Fruit fly (Drosophila melanogaster) whole organism, embryonic: Measurements from ENCODE around the gene CG17329.

Source experiments
- Atf6 ChIP-seq: fragments of 200-800 bp; sonication (Bioruptor generic); IDR thresholded peaks from 2 replicates; pipeline ENCODE4 v1.3.6; 2022; ENCODE audit warnings: missing biosample characterization, missing genetic modification characterization
- Blimp-1 ChIP-seq: fragments of 200-800 bp; sonication (Bioruptor generic); optimal IDR thresholded peaks from 3 replicates; lab custom pipeline; 2018; ENCODE audit warnings: missing biosample characterization, missing genetic modification characterization, mild to moderate bottlenecking, moderate library complexity, missing genetic modification reagents
- C15 ChIP-seq: fragments of 200-800 bp; sonication (Bioruptor generic); IDR thresholded peaks from 3 replicates; pipeline ENCODE4 v1.3.6; 2022; ENCODE audit warnings: missing biosample characterization, missing genetic modification characterization
- CG10654 ChIP-seq: fragments of 200-800 bp; sonication (Bioruptor generic); optimal IDR thresholded peaks from 2 replicates; lab custom pipeline; 2016; ENCODE audit warnings: missing biosample characterization, missing genetic modification characterization
- CG11695 ChIP-seq: fragments of 200-800 bp; sonication (Bioruptor generic); IDR thresholded peaks from 3 replicates; pipeline ENCODE4 v1.3.6; 2022; ENCODE audit warnings: missing biosample characterization, missing genetic modification characterization
- CG12744 ChIP-seq: fragments of 200-800 bp; sonication (Bioruptor generic); optimal IDR thresholded peaks from 2 replicates; lab custom pipeline; 2016; ENCODE audit warnings: missing biosample characterization, missing genetic modification characterization
- CG16813 ChIP-seq: fragments of 200-800 bp; sonication (Bioruptor generic); IDR thresholded peaks from 3 replicates; pipeline ENCODE4 v1.3.6; 2022; ENCODE audit warnings: missing biosample characterization, missing genetic modification characterization; ENCODE audit not compliant: partially characterized antibody
- CG17612 ChIP-seq: fragments of 200-800 bp; sonication (Bioruptor generic); IDR thresholded peaks from 2 replicates; pipeline ENCODE4 v1.3.6; 2022; ENCODE audit warnings: missing biosample characterization, missing genetic modification characterization
- CG18476 ChIP-seq: fragments of 200-800 bp; sonication (Bioruptor generic); optimal IDR thresholded peaks from 2 replicates; lab custom pipeline; 2016; ENCODE audit warnings: missing biosample characterization, mild to moderate bottlenecking, missing genetic modification characterization
- CG33213 ChIP-seq: fragments of 200-800 bp; sonication (Bioruptor generic); optimal IDR thresholded peaks from 3 replicates; lab custom pipeline; 2016; ENCODE audit warnings: missing biosample characterization, missing genetic modification characterization
- CG43689 ChIP-seq: fragments of 200-800 bp; sonication (Bioruptor generic); IDR thresholded peaks from 2 replicates; pipeline ENCODE4 v1.3.6; 2022; ENCODE audit warnings: missing biosample characterization, missing genetic modification characterization
- CG6765 ChIP-seq: fragments of 200-800 bp; sonication (Bioruptor generic); optimal IDR thresholded peaks from 3 replicates; lab custom pipeline; 2017; ENCODE audit warnings: missing biosample characterization, mild to moderate bottlenecking, missing genetic modification characterization
- CG7372 ChIP-seq: fragments of 200-800 bp; sonication (Bioruptor generic); IDR thresholded peaks from 2 replicates; pipeline ENCODE4 v1.3.6; 2022; ENCODE audit warnings: missing biosample characterization, missing genetic modification characterization
- CG8478 ChIP-seq: fragments of >200 bp; optimal IDR thresholded peaks from 2 replicates; lab custom pipeline; 2018
- CG8924 ChIP-seq: fragments of 200-800 bp; optimal IDR thresholded peaks from 3 replicates; lab custom pipeline; 2019; ENCODE audit warnings: missing biosample characterization, mild to moderate bottlenecking, missing genetic modification characterization, moderate library complexity
- CG9609 ChIP-seq: fragments of 200-800 bp; sonication (Bioruptor generic); optimal IDR thresholded peaks from 3 replicates; lab custom pipeline; 2016; ENCODE audit warnings: missing biosample characterization, missing genetic modification characterization
- CHES-1-like ChIP-seq: fragments of 200-800 bp; sonication (Bioruptor generic); optimal IDR thresholded peaks from 2 replicates; lab custom pipeline; 2016; ENCODE audit warnings: missing biosample characterization, missing genetic modification characterization
- CTCF ChIP-seq: fragments of 200-800 bp; sonication (Bioruptor generic); optimal IDR thresholded peaks from 2 replicates; lab custom pipeline; 2017; ENCODE audit warnings: missing biosample characterization, mild to moderate bottlenecking, missing genetic modification characterization, moderate library complexity
- Dip3 ChIP-seq: fragments of 200-800 bp; sonication (Bioruptor generic); optimal IDR thresholded peaks from 3 replicates; lab custom pipeline; 2016; ENCODE audit warnings: missing biosample characterization, missing genetic modification characterization
- E2f2 ChIP-seq: fragments of 200-800 bp; sonication (Bioruptor generic); IDR thresholded peaks from 2 replicates; pipeline ENCODE4 v1.3.6; 2022; ENCODE audit warnings: missing biosample characterization, missing genetic modification characterization
- GATAe ChIP-seq: fragments of 200-800 bp; sonication (Bioruptor generic); conservative IDR thresholded peaks from 2 replicates; pipeline ENCODE4 v1.3.6; 2022; ENCODE audit warnings: missing biosample characterization, missing genetic modification characterization
- Gug ChIP-seq: fragments of 200-800 bp; sonication (Bioruptor generic); IDR thresholded peaks from 4 replicates; pipeline ENCODE4 v1.3.6; 2022; ENCODE audit warnings: missing biosample characterization, missing genetic modification characterization
- HHEX ChIP-seq: fragments of 200-800 bp; sonication (Bioruptor generic); optimal IDR thresholded peaks from 3 replicates; lab custom pipeline; 2017; ENCODE audit warnings: missing biosample characterization, mild to moderate bottlenecking, missing genetic modification characterization, missing genetic modification reagents
- HLH54F ChIP-seq: fragments of 200-800 bp; sonication (Bioruptor generic); optimal IDR thresholded peaks from 3 replicates; lab custom pipeline; 2016; ENCODE audit warnings: missing biosample characterization, missing genetic modification characterization
- Hmr ChIP-seq: fragments of 200-800 bp; sonication (Bioruptor generic); optimal IDR thresholded peaks from 3 replicates; lab custom pipeline; 2017; ENCODE audit warnings: mild to moderate bottlenecking, missing biosample characterization, missing genetic modification reagents, missing genetic modification characterization
- NFAT ChIP-seq: fragments of 200-800 bp; sonication (Bioruptor generic); IDR thresholded peaks from 2 replicates; pipeline ENCODE4 v1.3.6; 2022; ENCODE audit warnings: missing biosample characterization, missing genetic modification characterization
- Oli ChIP-seq: fragments of 200-800 bp; sonication (Bioruptor generic); optimal IDR thresholded peaks from 2 replicates; lab custom pipeline; 2018; ENCODE audit warnings: missing biosample characterization, mild to moderate bottlenecking, missing genetic modification characterization, moderate library complexity
- Pdp1 ChIP-seq, 2 experiments: fragments of 200-800 bp; sonication (Bioruptor generic); optimal IDR thresholded peaks; 3 replicates each; lab custom pipeline; 2016; ENCODE audit warnings: missing biosample characterization in 2 of 2, missing genetic modification characterization in 2 of 2, mild to moderate bottlenecking in 1 of 2, moderate library complexity in 1 of 2
- Side ChIP-seq: fragments of 200-800 bp; sonication (Bioruptor generic); optimal IDR thresholded peaks from 2 replicates; lab custom pipeline; 2016; ENCODE audit warnings: missing biosample characterization, missing genetic modification characterization
- Sin3A ChIP-seq: fragments of >200 bp; optimal IDR thresholded peaks from 2 replicates; lab custom pipeline; 2018
- Usf ChIP-seq: fragments of 200-800 bp; sonication (Bioruptor generic); optimal IDR thresholded peaks from 2 replicates; lab custom pipeline; 2017; ENCODE audit warnings: missing genotype, missing biosample characterization, missing genetic modification characterization
- Xrp1 ChIP-seq: fragments of 200-800 bp; sonication (Bioruptor generic); IDR thresholded peaks from 2 replicates; pipeline ENCODE4 v1.3.6; 2022; ENCODE audit warnings: missing biosample characterization, missing genetic modification characterization
- bab2 ChIP-seq: fragments of 200-800 bp; sonication (Bioruptor generic); optimal IDR thresholded peaks from 2 replicates; lab custom pipeline; 2016; ENCODE audit warnings: missing biosample characterization, missing genetic modification characterization
- dati ChIP-seq: fragments of 200-800 bp; sonication (Bioruptor generic); IDR thresholded peaks from 2 replicates; pipeline ENCODE4 v1.3.6; 2022; ENCODE audit warnings: missing biosample characterization, missing genetic modification characterization
- emc ChIP-seq: fragments of 200-800 bp; sonication (Bioruptor generic); optimal IDR thresholded peaks from 2 replicates; lab custom pipeline; 2016; ENCODE audit warnings: missing biosample characterization, missing genetic modification characterization
- gfzf ChIP-seq: fragments of 200-800 bp; sonication (Bioruptor generic); optimal IDR thresholded peaks from 2 replicates; lab custom pipeline; 2016; ENCODE audit warnings: missing biosample characterization, mild to moderate bottlenecking, missing genetic modification characterization, moderate library complexity
- gt ChIP-seq: fragments of 200-800 bp; sonication (Bioruptor generic); IDR thresholded peaks from 2 replicates; pipeline ENCODE4 v1.3.6; 2022; ENCODE audit warnings: missing biosample characterization, missing genetic modification characterization
- inv ChIP-seq: fragments of 200-800 bp; sonication (Bioruptor generic); IDR thresholded peaks from 2 replicates; pipeline ENCODE4 v1.3.6; 2022; ENCODE audit warnings: missing biosample characterization, missing genetic modification characterization; ENCODE audit not compliant: partially characterized antibody
- jing ChIP-seq: fragments of 200-800 bp; sonication (Bioruptor generic); optimal IDR thresholded peaks from 2 replicates; lab custom pipeline; 2018; ENCODE audit warnings: missing biosample characterization, mild to moderate bottlenecking, missing genetic modification characterization
- lab ChIP-seq: fragments of 200-800 bp; sonication (Bioruptor generic); optimal IDR thresholded peaks from 3 replicates; lab custom pipeline; 2017; ENCODE audit warnings: missing biosample characterization, missing genetic modification characterization, mild to moderate bottlenecking, moderate library complexity, missing genetic modification reagents
- lbe ChIP-seq: fragments of 200-800 bp; sonication (Bioruptor generic); optimal IDR thresholded peaks from 2 replicates; lab custom pipeline; 2016; ENCODE audit warnings: missing biosample characterization, mild to moderate bottlenecking, missing genetic modification characterization
- mirr ChIP-seq: fragments of 200-800 bp; sonication (Bioruptor generic); optimal IDR thresholded peaks from 3 replicates; lab custom pipeline; 2018; ENCODE audit warnings: missing biosample characterization, mild to moderate bottlenecking, missing genetic modification characterization
- pan ChIP-seq, 4 experiments: fragments of >200 bp in 3 of 4; fragments of 200-800 bp in 1 of 4; sonication (Bioruptor generic) in 1 of 4; optimal IDR thresholded peaks in 3 of 4; IDR thresholded peaks in 1 of 4; 2 replicates each; pipeline versions ENCODE4 v1.3.6 to Lab custom; 2017 to 2022; ENCODE audit warnings: missing biosample characterization in 2 of 4, missing genetic modification characterization in 2 of 4, mixed read lengths in 1 of 4
- pnt ChIP-seq: fragments of 200-800 bp; sonication (Bioruptor generic); optimal IDR thresholded peaks from 3 replicates; lab custom pipeline; 2016; ENCODE audit warnings: missing biosample characterization, missing genetic modification characterization
- schlank ChIP-seq: fragments of 200-800 bp; sonication (Bioruptor generic); optimal IDR thresholded peaks from 2 replicates; lab custom pipeline; 2018; ENCODE audit warnings: missing biosample characterization, mild to moderate bottlenecking, missing genetic modification characterization
- sob ChIP-seq: fragments of 200-800 bp; sonication (Bioruptor generic); IDR thresholded peaks from 2 replicates; pipeline ENCODE4 v1.3.6; 2022; ENCODE audit warnings: missing biosample characterization, missing genetic modification characterization
- sqz ChIP-seq: fragments of 200-800 bp; sonication (Bioruptor generic); optimal IDR thresholded peaks from 3 replicates; lab custom pipeline; 2018; ENCODE audit warnings: missing biosample characterization, mild to moderate bottlenecking, missing genetic modification characterization
- sug ChIP-seq: fragments of 200-800 bp; optimal IDR thresholded peaks from 2 replicates; lab custom pipeline; 2019; ENCODE audit warnings: missing biosample characterization, mild to moderate bottlenecking, missing genetic modification characterization, moderate library complexity
- tll ChIP-seq, 2 experiments: fragments of 200-800 bp in 1 of 2; fragments of >200 bp in 1 of 2; sonication (Bioruptor generic) in 1 of 2; optimal IDR thresholded peaks; 2 replicates each; lab custom pipeline; 2017 to 2019; ENCODE audit warnings: missing biosample characterization in 2 of 2, missing genetic modification characterization in 2 of 2, mild to moderate bottlenecking in 1 of 2, moderate library complexity in 1 of 2
- tna ChIP-seq: fragments of 200-800 bp; sonication (Bioruptor generic); IDR thresholded peaks from 2 replicates; pipeline ENCODE4 v1.3.6; 2022; ENCODE audit warnings: missing biosample characterization, missing genetic modification characterization; ENCODE audit not compliant: partially characterized antibody
- vnd ChIP-seq: fragments of 200-800 bp; sonication (Bioruptor generic); IDR thresholded peaks from 3 replicates; pipeline ENCODE4 v1.3.6; 2022; ENCODE audit warnings: missing biosample characterization, missing genetic modification characterization; ENCODE audit not compliant: partially characterized antibody
- z ChIP-seq: fragments of 200-800 bp; sonication (Bioruptor generic); IDR thresholded peaks from 3 replicates; pipeline ENCODE4 v1.3.6; 2022; ENCODE audit warnings: missing biosample characterization, missing genetic modification characterization

Gene CG17329

dm6 chr2L:16275809-16276178 lies 15.3 kb upstream of the CG17329 start (continued):
- TF ChIP-seq pan (optimal IDR thresholded peaks at IDR 0.05; lab: Kevin White, UChicago), result no peak
- peak in 1 of 2 experiments; percentile 58 for TF ChIP-seq pan (GFP tag; optimal IDR thresholded peaks at IDR 0.05 in 1 of 2, IDR thresholded peaks at IDR 0.05 in 1 of 2)
- no peak for TF ChIP-seq mirr (GFP tag; lab: Kevin White, UChicago)
- peak; percentile 47 for TF ChIP-seq CG18476
- peak; percentile 33 for TF ChIP-seq jing (GFP tag; lab: Kevin White, UChicago)
- TF ChIP-seq HLH54F (GFP tag; lab: Kevin White, UChicago), result peak; percentile 30
- no peak for TF ChIP-seq CG10654 (GFP tag; lab: Kevin White, UChicago)
- no peak for TF ChIP-seq gt (GFP tag; lab: Robert Waterston, UW)
- no peak for TF ChIP-seq pnt (GFP tag; lab: Kevin White, UChicago)
- no peak for TF ChIP-seq CG43689 (GFP tag; lab: Robert Waterston, UW)
- no peak for TF ChIP-seq vnd (GFP tag; lab: Robert Waterston, UW)
- TF ChIP-seq CG17612 (GFP tag; lab: Robert Waterston, UW), result no peak
- no peak for TF ChIP-seq Side (GFP tag; lab: Kevin White, UChicago)
- peak; percentile 62 for TF ChIP-seq Oli (tag; lab: Kevin White, UChicago)
- TF ChIP-seq CG7372 (GFP tag; lab: Robert Waterston, UW), result 0 out of 2 replicates have a peak, but pooled peaks have one; percentile 6
- no peak for TF ChIP-seq inv (GFP tag; lab: Robert Waterston, UW)
- 0 out of 3 replicates have a peak, but pooled peaks have one; percentile 51 for TF ChIP-seq CG11695 (GFP tag; lab: Robert Waterston, UW)
- TF ChIP-seq Xrp1 (GFP tag; lab: Robert Waterston, UW), result peak; percentile 38; the same call in 1 of the 2 replicates
- TF ChIP-seq CG16813, result no peak
- TF ChIP-seq schlank, result no peak
- no peak for TF ChIP-seq Usf
- no peak for TF ChIP-seq emc (GFP tag; lab: Kevin White, UChicago)
- no peak for TF ChIP-seq CG9609
- TF ChIP-seq tll (GFP tag; optimal IDR thresholded peaks at IDR 0.05; lab: Kevin White, UChicago), result no peak
- peak; percentile 27 for TF ChIP-seq CG6765 (GFP tag; lab: Kevin White, UChicago)
- peak; percentile 51 for TF ChIP-seq CG8924
- peak; percentile 40; the same call in 1 of the 2 replicates for TF ChIP-seq sob
- no peak for TF ChIP-seq CG8478
- TF ChIP-seq CHES-1-like (GFP tag; lab: Kevin White, UChicago), result no peak
- TF ChIP-seq z, result no peak
- TF ChIP-seq Pdp1 (GFP tag; optimal IDR thresholded peaks at IDR 0.05; lab: Kevin White, UChicago), result peak in 1 of 2 experiments; percentile 24
- peak; percentile 16 for TF ChIP-seq bab2 (GFP tag; lab: Kevin White, UChicago)
- no peak for TF ChIP-seq GATAe (GFP tag; lab: Robert Waterston, UW)
- TF ChIP-seq gfzf (GFP tag; lab: Kevin White, UChicago), result no peak
- peak; percentile 90 for TF ChIP-seq CTCF (GFP tag; lab: Kevin White, UChicago)
- peak; percentile 63 for TF ChIP-seq HHEX (GFP tag; lab: Kevin White, UChicago)
- TF ChIP-seq Gug, result 0 out of 4 replicates have a peak, but pooled peaks have one; percentile 8
- no peak for TF ChIP-seq lbe (GFP tag; lab: Kevin White, UChicago)
- no peak for TF ChIP-seq dati
- no peak for TF ChIP-seq sug (tag; lab: Kevin White, UChicago)
- TF ChIP-seq CG12744 (GFP tag; lab: Kevin White, UChicago), result no peak
- TF ChIP-seq Atf6, result peak; percentile 62; the same call in 1 of the 2 replicates
- no peak for TF ChIP-seq tna (GFP tag; lab: Robert Waterston, UW)
- TF ChIP-seq C15, result no peak
- TF ChIP-seq Hmr, result peak; percentile 75
- TF ChIP-seq E2f2 (GFP tag; lab: Robert Waterston, UW), result no peak
- TF ChIP-seq sqz (GFP tag; lab: Kevin White, UChicago), result no peak
- peak; percentile 19 for TF ChIP-seq Dip3 (GFP tag; lab: Kevin White, UChicago)
- no peak for TF ChIP-seq Sin3A (lab: Kevin White, UChicago)
- TF ChIP-seq CG33213 (GFP tag; lab: Kevin White, UChicago), result no peak
- no peak for TF ChIP-seq NFAT (GFP tag; lab: Robert Waterston, UW)
- peak; percentile 81 for TF ChIP-seq lab (GFP tag; lab: Kevin White, UChicago)
- TF ChIP-seq Blimp-1 (GFP tag; lab: Kevin White, UChicago), result peak; percentile 52
